Worm (Caenorhabditis elegans) whole organism, late embryonic: ENCODE measurements around the gene inx-11.

Source experiments
- C38D4.7 ChIP-seq: fragments of 200-800 bp; sonication (Bioruptor generic); optimal IDR thresholded peaks from 2 replicates; lab custom pipeline; 2018; ENCODE audit warnings: mild to moderate bottlenecking, missing genetic modification characterization, moderate library complexity, missing compliant biosample characterization
- F13H6.1 ChIP-seq: sonication (generic microtip); optimal IDR thresholded peaks from 2 replicates; lab custom pipeline; 2016; ENCODE audit warnings: missing genetic modification characterization, missing compliant biosample characterization
- K02D7.2 ChIP-seq: sonication (generic microtip); optimal IDR thresholded peaks from 2 replicates; lab custom pipeline; 2017; ENCODE audit warnings: mild to moderate bottlenecking, missing genetic modification characterization, missing compliant biosample characterization
- ama-1 ChIP-seq: fragments of 150-350 bp; optimal IDR thresholded peaks from 2 replicates; lab custom pipeline; 2014
- ceh-19 ChIP-seq: fragments of 200-800 bp; sonication (Bioruptor generic); optimal IDR thresholded peaks from 2 replicates; lab custom pipeline; 2018; ENCODE audit warnings: mild to moderate bottlenecking, missing genetic modification characterization, missing compliant biosample characterization
- ceh-2 ChIP-seq: sonication (generic microtip); optimal IDR thresholded peaks from 2 replicates; lab custom pipeline; 2016; ENCODE audit warnings: missing genotype, missing genetic modification characterization, missing compliant biosample characterization
- ceh-22 ChIP-seq: sonication (generic microtip); optimal IDR thresholded peaks from 2 replicates; lab custom pipeline; 2017; ENCODE audit warnings: missing biosample characterization, missing genetic modification characterization
- ceh-24 ChIP-seq: sonication (generic microtip); optimal IDR thresholded peaks from 2 replicates; lab custom pipeline; 2016; ENCODE audit warnings: mild to moderate bottlenecking, missing genetic modification characterization, missing compliant biosample characterization
- ceh-31 ChIP-seq: sonication (generic microtip); optimal IDR thresholded peaks from 2 replicates; lab custom pipeline; 2016; ENCODE audit warnings: missing genetic modification characterization, missing compliant biosample characterization
- ceh-45 ChIP-seq: fragments of 200-800 bp; sonication (Bioruptor generic); IDR thresholded peaks from 2 replicates; pipeline ENCODE4 v1.3.6; 2022; ENCODE audit warnings: missing genetic modification reagents, missing genetic modification characterization, missing compliant biosample characterization
- ceh-6 ChIP-seq: fragments of 200-800 bp; sonication (Bioruptor generic); optimal IDR thresholded peaks from 2 replicates; lab custom pipeline; 2018; ENCODE audit warnings: mild to moderate bottlenecking, missing genetic modification characterization, missing compliant biosample characterization
- che-1 ChIP-seq: sonication (generic microtip); optimal IDR thresholded peaks from 2 replicates; lab custom pipeline; 2016; ENCODE audit warnings: mild to moderate bottlenecking, missing genetic modification characterization, missing compliant biosample characterization
- dve-1 ChIP-seq: sonication (generic microtip); optimal IDR thresholded peaks from 2 replicates; lab custom pipeline; 2017; ENCODE audit warnings: antibody characterized with exemption, mild to moderate bottlenecking, missing genetic modification characterization, missing compliant biosample characterization
- hlh-30 ChIP-seq: sonication (generic microtip); optimal IDR thresholded peaks from 2 replicates; lab custom pipeline; 2017; ENCODE audit warnings: antibody characterized with exemption, missing genetic modification characterization, missing compliant biosample characterization; ENCODE audit not compliant: insufficient read depth
- mec-3 ChIP-seq: sonication (generic microtip); optimal IDR thresholded peaks from 2 replicates; lab custom pipeline; 2016; ENCODE audit warnings: borderline replicate concordance, missing genetic modification characterization, missing compliant biosample characterization
- nfya-1 ChIP-seq: sonication (generic microtip); optimal IDR thresholded peaks from 2 replicates; lab custom pipeline; 2017; ENCODE audit warnings: missing genetic modification characterization, mild to moderate bottlenecking, missing compliant biosample characterization, antibody characterized with exemption, moderate library complexity
- npax-4 ChIP-seq: sonication (generic microtip); optimal IDR thresholded peaks from 2 replicates; lab custom pipeline; 2016; ENCODE audit warnings: missing genetic modification characterization, missing compliant biosample characterization
- odd-2 ChIP-seq: sonication (generic microtip); optimal IDR thresholded peaks from 2 replicates; lab custom pipeline; 2017; ENCODE audit warnings: antibody characterized with exemption, mild to moderate bottlenecking, missing genetic modification characterization, missing compliant biosample characterization
- pag-3 ChIP-seq: sonication (generic microtip); optimal IDR thresholded peaks from 2 replicates; lab custom pipeline; 2016; ENCODE audit warnings: missing compliant biosample characterization, missing genetic modification characterization, borderline replicate concordance
- pha-2 ChIP-seq: sonication (generic microtip); optimal IDR thresholded peaks from 2 replicates; lab custom pipeline; 2017; ENCODE audit warnings: mild to moderate bottlenecking, missing genetic modification characterization, missing compliant biosample characterization
- pha-4 ChIP-seq: fragments of 150-350 bp; optimal IDR thresholded peaks from 2 replicates; lab custom pipeline; 2018; ENCODE audit warnings: missing biosample characterization, missing genetic modification reagents, missing genetic modification characterization
- pqm-1 ChIP-seq: sonication (generic microtip); optimal IDR thresholded peaks from 2 replicates; lab custom pipeline; 2016; ENCODE audit warnings: missing genetic modification characterization, missing compliant biosample characterization
- ref-2 ChIP-seq: sonication (generic microtip); optimal IDR thresholded peaks from 2 replicates; lab custom pipeline; 2016; ENCODE audit warnings: missing genetic modification characterization, missing compliant biosample characterization
- syd-9 ChIP-seq: sonication (generic microtip); optimal IDR thresholded peaks from 2 replicates; lab custom pipeline; 2016; ENCODE audit warnings: mild to moderate bottlenecking, missing genetic modification characterization, moderate library complexity, missing compliant biosample characterization
- ttx-3 ChIP-seq: sonication (generic microtip); optimal IDR thresholded peaks from 2 replicates; lab custom pipeline; 2016; ENCODE audit warnings: missing genetic modification reagents, missing genetic modification characterization, missing compliant biosample characterization
- unc-42 ChIP-seq: sonication (generic microtip); optimal IDR thresholded peaks from 2 replicates; lab custom pipeline; 2016; ENCODE audit warnings: missing genotype, missing genetic modification characterization, missing compliant biosample characterization
- unc-55 ChIP-seq: sonication (generic microtip); optimal IDR thresholded peaks from 2 replicates; lab custom pipeline; 2017; ENCODE audit warnings: missing biosample characterization, missing genetic modification reagents, missing genetic modification characterization
- unc-86 ChIP-seq: sonication (generic microtip); optimal IDR thresholded peaks from 2 replicates; lab custom pipeline; 2016; ENCODE audit warnings: missing genetic modification characterization, missing compliant biosample characterization
- ztf-16 ChIP-seq: sonication (generic microtip); optimal IDR thresholded peaks from 2 replicates; lab custom pipeline; 2017; ENCODE audit warnings: missing genetic modification characterization, missing compliant biosample characterization

The inx-11 gene

DNA sequence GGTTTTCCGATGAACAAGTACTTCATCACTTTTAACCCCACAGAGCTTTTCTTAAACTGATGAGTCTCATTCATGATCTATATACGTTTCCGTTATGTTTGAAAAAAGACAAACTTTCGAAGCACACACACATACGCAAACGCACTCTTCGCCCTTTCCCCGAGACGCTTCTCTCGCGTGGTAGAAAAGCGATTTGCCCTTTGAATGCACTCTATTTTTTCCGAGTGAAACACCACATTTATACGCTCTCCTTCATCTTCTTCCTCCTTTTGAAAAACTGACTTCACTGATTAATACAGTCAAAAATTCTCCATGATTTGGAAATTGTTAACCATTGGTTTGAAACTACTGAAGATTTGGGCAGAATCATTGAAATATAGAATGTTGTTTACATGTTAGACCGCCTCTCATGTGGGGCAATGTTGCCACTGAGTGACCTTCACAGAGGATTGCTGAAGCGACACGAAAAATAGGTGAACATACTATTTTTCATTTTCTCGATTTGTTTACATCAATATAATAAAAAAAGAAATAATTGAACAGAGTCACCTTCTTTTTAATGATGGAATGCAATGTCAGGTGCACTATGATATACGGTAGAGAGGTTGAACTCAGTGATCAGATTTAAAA is 49.5 kb downstream of the inx-11 start (continued):
- no peak for TF ChIP-seq unc-42

DNA sequence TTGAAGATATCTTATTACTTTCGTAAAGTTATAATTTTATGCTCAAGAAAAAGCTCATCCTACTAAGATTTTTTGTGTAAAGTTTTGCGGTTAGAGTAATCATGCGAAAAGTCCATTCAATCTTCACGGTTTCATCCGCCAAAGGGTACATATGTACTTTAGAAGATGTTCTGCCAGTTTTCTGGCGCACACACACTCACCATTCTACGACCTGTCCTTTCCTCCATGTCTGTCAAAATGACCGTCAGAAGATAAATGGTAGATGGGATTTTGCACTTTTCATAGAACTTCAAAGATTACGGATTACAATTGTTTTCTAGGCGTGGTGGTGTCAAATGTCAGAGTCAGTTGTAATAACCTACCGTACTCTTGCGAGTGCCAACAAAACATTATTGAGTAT is 50.5 kb downstream of the inx-11 start:
- no peak for TF ChIP-seq ama-1 (lab: Kevin White, UChicago)
- no peak for TF ChIP-seq pag-3
- no peak for TF ChIP-seq ceh-31 (tag; lab: Kevin White, UChicago)
- TF ChIP-seq F13H6.1 (tag; lab: Kevin White, UChicago) = no peak
- no peak for TF ChIP-seq unc-55

DNA sequence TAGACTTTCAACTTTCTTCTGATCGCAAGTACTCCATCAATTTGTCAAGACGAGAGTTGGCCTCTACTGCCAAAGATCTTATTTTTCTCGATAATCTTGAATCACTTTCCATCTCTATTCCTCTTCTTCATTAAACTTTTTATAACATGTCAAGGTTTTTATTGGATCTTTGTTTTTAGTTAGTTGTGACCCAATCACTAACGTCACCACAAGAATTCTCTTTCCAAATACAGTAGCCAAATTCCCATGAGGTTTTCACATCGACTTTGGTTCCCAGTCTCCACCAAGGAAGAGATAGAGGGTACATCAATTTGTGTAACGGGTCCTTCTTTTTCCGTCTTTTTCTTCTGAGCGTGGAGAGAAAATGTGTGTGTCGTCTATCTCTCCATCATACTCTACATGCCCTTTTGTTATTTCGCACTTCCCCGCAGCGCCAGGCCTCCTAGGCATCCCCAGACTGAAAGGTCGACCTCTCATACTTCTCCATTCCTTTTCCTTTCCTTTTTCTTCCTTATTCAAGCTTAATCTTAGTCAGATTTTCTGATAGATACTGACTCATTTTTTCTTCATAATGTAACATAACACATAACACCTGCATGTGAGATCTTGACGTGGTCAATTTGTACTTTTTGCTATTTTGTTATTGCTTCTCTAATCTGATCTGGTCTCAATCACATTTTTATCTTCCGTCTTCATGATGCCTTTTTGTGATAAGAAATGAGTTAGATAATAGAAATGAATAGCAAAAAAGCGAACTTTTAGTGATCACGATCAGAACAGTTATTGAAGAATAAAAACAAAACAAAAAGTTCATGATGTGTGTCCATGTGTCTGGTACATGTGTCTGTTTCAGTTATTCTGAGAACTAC is 52.2 kb downstream of the inx-11 start:
- TF ChIP-seq nfya-1 (no peak), ref-2 (tag; lab: Kevin White, UChicago) (peak; percentile 36), F13H6.1 (tag; lab: Kevin White, UChicago) (no peak), pqm-1 (tag; lab: Kevin White, UChicago) (no peak)

DNA sequence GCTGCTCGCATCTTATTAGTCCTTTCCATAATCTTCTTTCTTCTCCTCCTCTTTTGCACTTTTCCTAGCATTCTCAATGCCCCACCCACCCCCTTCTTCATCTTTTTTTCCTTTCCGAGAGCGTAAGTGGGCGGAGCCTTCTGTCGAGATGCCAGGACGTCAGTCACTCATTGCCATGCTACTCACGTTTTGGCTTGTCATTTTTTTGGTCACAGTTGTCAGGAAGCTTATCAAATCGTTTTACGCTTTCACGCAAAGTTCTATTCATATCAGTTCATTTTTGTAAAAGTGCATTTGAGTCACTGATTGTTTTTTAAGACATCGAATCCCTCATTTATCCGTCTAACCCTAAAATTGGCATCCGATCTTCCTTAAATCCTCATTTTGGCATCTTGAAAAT is 53.0 kb downstream of the inx-11 start:
- TF ChIP-seq ceh-19 (no peak), pha-2 (tag; lab: Kevin White, UChicago) (no peak), ceh-24 (tag; lab: Kevin White, UChicago) (no peak), C38D4.7 (GFP tag; lab: Kevin White, UChicago) (no peak), unc-86 (tag; lab: Kevin White, UChicago) (no peak), ztf-16 (no peak), che-1 (no peak), F13H6.1 (tag; lab: Kevin White, UChicago) (no peak), ceh-31 (tag; lab: Kevin White, UChicago) (no peak), hlh-30 (no peak), pag-3 (no peak), ceh-45 (no peak), ttx-3 (tag; lab: Kevin White, UChicago) (no peak), unc-42 (no peak), pha-4 (tag; lab: Kevin White, UChicago) (no peak), ama-1 (lab: Kevin White, UChicago) (no peak)

DNA sequence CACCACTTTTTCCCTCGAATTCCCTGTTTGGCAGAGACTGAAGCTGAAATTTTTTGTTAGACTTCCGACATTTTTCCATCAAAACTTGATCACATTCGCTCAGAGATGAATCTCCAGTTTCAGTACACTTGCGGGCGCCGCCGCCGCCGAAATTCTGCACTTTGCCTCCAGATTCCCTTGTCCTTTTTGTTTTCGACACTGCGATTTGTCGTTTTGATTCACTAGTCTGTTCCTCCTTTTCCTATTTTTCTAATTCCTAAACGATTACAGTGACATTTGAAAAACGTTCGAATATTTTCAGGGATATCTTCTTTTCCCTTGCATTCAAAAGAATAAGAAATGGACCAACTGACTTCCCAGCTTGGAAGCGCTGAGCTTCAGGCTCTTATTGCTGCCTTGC is 53.7 kb downstream of the inx-11 start, which contains the start of gene F45D3.2:
Gene F45D3.2 (plus strand): TSS at position 301 of the 400 bp plus-strand sequence.
- TF ChIP-seq ceh-6 (GFP tag; lab: Kevin White, UChicago) = no peak
- TF ChIP-seq K02D7.2 (tag; lab: Kevin White, UChicago) = no peak
- TF ChIP-seq unc-55 = no peak
- TF ChIP-seq ceh-19 = no peak

DNA sequence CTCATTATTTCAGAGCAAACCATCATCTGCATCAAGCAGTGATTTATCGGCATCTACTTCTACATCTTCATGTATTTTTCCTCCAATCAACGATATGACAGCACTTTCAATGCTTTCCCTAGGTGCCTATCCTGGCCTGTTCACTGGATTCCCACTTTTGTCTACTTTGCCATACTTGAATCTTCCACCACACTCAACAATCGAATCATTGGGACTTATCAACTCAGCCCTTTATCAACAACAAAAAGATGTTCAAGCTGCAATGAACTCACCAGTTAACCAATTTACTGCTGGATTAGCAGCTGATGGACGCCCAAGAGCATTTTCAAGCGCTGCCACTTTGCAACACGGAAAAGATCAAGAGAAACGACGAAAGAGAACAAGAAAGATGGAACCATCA is 54.2 kb downstream of the inx-11 start:
- TF ChIP-seq pha-4 (tag; lab: Kevin White, UChicago) (no peak), pqm-1 (tag; lab: Kevin White, UChicago) (no peak), ceh-22 (tag; lab: Kevin White, UChicago) (no peak), ztf-16 (no peak), che-1 (no peak), unc-86 (tag; lab: Kevin White, UChicago) (no peak), hlh-30 (no peak), odd-2 (no peak), npax-4 (no peak), mec-3 (tag; lab: Kevin White, UChicago) (no peak), ceh-2 (no peak), F13H6.1 (tag; lab: Kevin White, UChicago) (no peak), ttx-3 (tag; lab: Kevin White, UChicago) (no peak), syd-9 (tag; lab: Kevin White, UChicago) (no peak), dve-1 (tag; lab: Kevin White, UChicago) (no peak)
- TF ChIP-seq, all 69 proteins: peak for 0
